Worm (Caenorhabditis elegans) whole organism, L3 larva: ENCODE results near the gene srx-23.

ENCODE experiments used
- aly-2 ChIP-seq: fragments of 150-350 bp; optimal IDR thresholded peaks from 2 replicates; lab custom pipeline; 2014; ENCODE audit warnings: missing biosample characterization, missing genetic modification characterization
- ceh-9 ChIP-seq: sonication (generic microtip); optimal IDR thresholded peaks from 2 replicates; lab custom pipeline; 2018; ENCODE audit warnings: missing biosample characterization, missing genetic modification characterization
- daf-12 ChIP-seq: fragments of 150-350 bp; optimal IDR thresholded peaks from 2 replicates; lab custom pipeline; 2014; ENCODE audit warnings: missing biosample characterization, missing genetic modification reagents, missing genetic modification characterization
- elt-3 ChIP-seq, 3 experiments: fragments of 150-350 bp in 1 of 3; sonication (generic microtip) in 2 of 3; optimal IDR thresholded peaks; 2 replicates in 2 of 3; 4 replicates in 1 of 3; lab custom pipeline; 2014 to 2017; ENCODE audit warnings: missing biosample characterization in 3 of 3, missing genetic modification characterization in 3 of 3
- eor-1 ChIP-seq, 2 experiments: fragments of 150-350 bp; optimal IDR thresholded peaks; 2 replicates each; lab custom pipeline; 2014 to 2018; ENCODE audit warnings: missing biosample characterization in 2 of 2, missing genetic modification characterization in 2 of 2
- lin-15B ChIP-seq: fragments of 150-350 bp; optimal IDR thresholded peaks from 2 replicates; lab custom pipeline; 2014; ENCODE audit warnings: missing biosample characterization, missing genetic modification characterization
- mml-1 ChIP-seq: fragments of 150-350 bp; sonication (generic microtip); optimal IDR thresholded peaks from 3 replicates; lab custom pipeline; 2014; ENCODE audit warnings: missing biosample characterization, missing genetic modification characterization
- nfya-1 ChIP-seq: sonication (generic microtip); optimal IDR thresholded peaks from 2 replicates; lab custom pipeline; 2017; ENCODE audit warnings: missing genetic modification characterization, mild to moderate bottlenecking, missing compliant biosample characterization, antibody characterized with exemption, moderate library complexity; ENCODE audit not compliant: insufficient read depth
- nhr-237 ChIP-seq: fragments of 150-350 bp; optimal IDR thresholded peaks from 2 replicates; lab custom pipeline; 2014; ENCODE audit warnings: missing biosample characterization, missing genetic modification characterization
- nhr-25 ChIP-seq: sonication (generic microtip); optimal IDR thresholded peaks from 2 replicates; lab custom pipeline; 2017; ENCODE audit warnings: missing biosample characterization, missing genetic modification characterization
- pqm-1 ChIP-seq: fragments of 150-350 bp; optimal IDR thresholded peaks from 2 replicates; lab custom pipeline; 2017; ENCODE audit warnings: missing biosample characterization, missing genetic modification characterization, inconsistent platforms
- snpc-4 ChIP-seq: fragments of 150-350 bp; optimal IDR thresholded peaks from 2 replicates; lab custom pipeline; 2014; ENCODE audit warnings: missing biosample characterization, missing genetic modification characterization

srx-23 gene

DNA sequence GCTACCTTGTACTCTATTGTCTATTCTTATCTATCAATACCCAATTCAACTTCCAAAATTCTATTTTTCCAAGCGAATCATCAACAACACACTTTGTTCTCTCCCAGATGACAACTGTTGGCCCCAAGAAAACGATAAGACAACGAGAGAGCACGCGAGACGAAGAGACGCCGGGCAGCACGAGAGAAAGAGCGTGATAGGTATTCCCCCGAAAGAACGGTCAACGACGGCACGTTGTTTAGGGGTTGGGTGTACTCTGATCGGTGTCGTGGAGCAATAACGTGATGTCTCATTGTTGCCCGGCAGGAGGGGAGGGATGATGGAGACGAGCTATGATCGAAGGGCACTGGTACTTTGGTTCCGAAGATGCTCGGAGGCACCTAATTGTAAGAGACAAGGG, 49.2 kb downstream of the srx-23 start (continued):
- TF ChIP-seq aly-2 = no peak
- no peak for TF ChIP-seq mml-1
- peak; percentile 32 to 47 (median 37) for TF ChIP-seq elt-3 (tag; optimal IDR thresholded peaks at IDR 0.05; lab: Kevin White, UChicago)
- peak; percentile 98 for TF ChIP-seq pqm-1 (tag; lab: Kevin White, UChicago)
- TF ChIP-seq nfya-1 (tag; lab: Kevin White, UChicago) = peak; percentile 74
- no peak for TF ChIP-seq daf-12 (tag; lab: Kevin White, UChicago)
- no peak for TF ChIP-seq nhr-237 (tag; lab: Kevin White, UChicago)
- TF ChIP-seq snpc-4 (tag; lab: Kevin White, UChicago) = no peak
- no peak for TF ChIP-seq ceh-9 (tag; lab: Kevin White, UChicago)
- peak; percentile 46 for TF ChIP-seq lin-15B (tag; lab: Kevin White, UChicago)
- TF ChIP-seq eor-1 (tag; optimal IDR thresholded peaks at IDR 0.05; lab: Kevin White, UChicago) = no peak
- TF ChIP-seq nhr-25 (tag; lab: Kevin White, UChicago) = peak; percentile 74
- TF ChIP-seq, all 47 proteins: peak for 22
